Worm (Caenorhabditis elegans) whole organism, L2 larva: ENCODE data around the gene esyt-2.

Experiments used
- C34F6.9 ChIP-seq: fragments of 150-350 bp; optimal IDR thresholded peaks from 2 replicates; lab custom pipeline; 2014; ENCODE audit warnings: missing biosample characterization, missing genetic modification characterization
- F13H6.1 ChIP-seq: sonication (generic microtip); optimal IDR thresholded peaks from 2 replicates; lab custom pipeline; 2016; ENCODE audit warnings: missing genetic modification characterization, missing compliant biosample characterization
- R02D3.7 ChIP-seq: fragments of 150-350 bp; optimal IDR thresholded peaks from 2 replicates; lab custom pipeline; 2014; ENCODE audit warnings: missing biosample characterization, missing genetic modification characterization
- Y55F3AM.14 ChIP-seq: fragments of 200-800 bp; sonication (Bioruptor generic); optimal IDR thresholded peaks from 2 replicates; lab custom pipeline; 2018; ENCODE audit warnings: mild to moderate bottlenecking, missing genetic modification characterization, missing compliant biosample characterization
- aly-2 ChIP-seq: fragments of 150-350 bp; optimal IDR thresholded peaks from 2 replicates; lab custom pipeline; 2014; ENCODE audit warnings: missing biosample characterization, missing genetic modification characterization
- ceh-16 ChIP-seq: fragments of 150-350 bp; optimal IDR thresholded peaks from 2 replicates; lab custom pipeline; 2014; ENCODE audit warnings: missing biosample characterization, missing genetic modification characterization
- ceh-82 ChIP-seq: fragments of 150-350 bp; optimal IDR thresholded peaks from 2 replicates; lab custom pipeline; 2014; ENCODE audit warnings: missing biosample characterization, missing genetic modification characterization
- crh-2 ChIP-seq: sonication (generic microtip); optimal IDR thresholded peaks from 2 replicates; lab custom pipeline; 2017; ENCODE audit warnings: missing biosample characterization, missing genetic modification characterization
- dmd-4 ChIP-seq: sonication (generic microtip); optimal IDR thresholded peaks from 2 replicates; lab custom pipeline; 2017; ENCODE audit warnings: missing biosample characterization, missing genetic modification characterization
- elt-1 ChIP-seq: fragments of 150-350 bp; optimal IDR thresholded peaks from 2 replicates; lab custom pipeline; 2014; ENCODE audit warnings: missing biosample characterization, missing genetic modification characterization
- elt-3 ChIP-seq: sonication (generic microtip); optimal IDR thresholded peaks from 2 replicates; lab custom pipeline; 2017; ENCODE audit warnings: missing biosample characterization, missing genetic modification characterization
- fos-1 ChIP-seq: fragments of 150-350 bp; optimal IDR thresholded peaks from 2 replicates; lab custom pipeline; 2014; ENCODE audit warnings: missing biosample characterization, missing genetic modification characterization
- gmeb-1 ChIP-seq: fragments of 150-350 bp; optimal IDR thresholded peaks from 2 replicates; lab custom pipeline; 2014; ENCODE audit warnings: missing biosample characterization, missing genetic modification characterization
- lin-13 ChIP-seq: fragments of 150-350 bp; optimal IDR thresholded peaks from 2 replicates; lab custom pipeline; 2014; ENCODE audit warnings: missing biosample characterization, missing genetic modification reagents, missing genetic modification characterization
- lsy-2 ChIP-seq, 2 experiments: fragments of 150-350 bp in 1 of 2; sonication (generic microtip) in 1 of 2; optimal IDR thresholded peaks; 2 replicates each; lab custom pipeline; 2014 to 2017; ENCODE audit warnings: missing biosample characterization in 2 of 2, missing genetic modification characterization in 2 of 2
- mab-5 ChIP-seq: fragments of 150-350 bp; optimal IDR thresholded peaks from 2 replicates; lab custom pipeline; 2014; ENCODE audit warnings: missing biosample characterization, missing genetic modification characterization
- mbf-1 ChIP-seq: sonication (generic microtip); optimal IDR thresholded peaks from 2 replicates; lab custom pipeline; 2017; ENCODE audit warnings: missing biosample characterization, missing genetic modification characterization
- mdl-1 ChIP-seq, 2 experiments: fragments of 150-350 bp in 1 of 2; sonication (generic microtip) in 1 of 2; optimal IDR thresholded peaks; 2 replicates each; lab custom pipeline; 2017; ENCODE audit warnings: missing biosample characterization in 2 of 2, missing genetic modification characterization in 2 of 2
- nhr-11 ChIP-seq: fragments of 150-350 bp; optimal IDR thresholded peaks from 2 replicates; lab custom pipeline; 2014; ENCODE audit warnings: missing biosample characterization, missing genetic modification characterization
- nhr-23 ChIP-seq: fragments of 150-350 bp; optimal IDR thresholded peaks from 2 replicates; lab custom pipeline; 2014; ENCODE audit warnings: missing biosample characterization, missing genetic modification reagents, missing genetic modification characterization
- nhr-237 ChIP-seq: fragments of 150-350 bp; optimal IDR thresholded peaks from 2 replicates; lab custom pipeline; 2014; ENCODE audit warnings: missing biosample characterization, missing genetic modification characterization
- nhr-6 ChIP-seq: fragments of 150-350 bp; optimal IDR thresholded peaks from 2 replicates; lab custom pipeline; 2014; ENCODE audit warnings: missing biosample characterization, missing genetic modification characterization
- nhr-77 ChIP-seq: fragments of 150-350 bp; optimal IDR thresholded peaks from 2 replicates; lab custom pipeline; 2014; ENCODE audit warnings: missing biosample characterization, missing genetic modification characterization
- sma-3 ChIP-seq: sonication (generic microtip); optimal IDR thresholded peaks from 2 replicates; lab custom pipeline; 2016; ENCODE audit warnings: missing genetic modification reagents, missing genetic modification characterization, missing compliant biosample characterization
- sma-9 ChIP-seq, 2 experiments: fragments of 150-350 bp in 1 of 2; sonication (generic microtip) in 1 of 2; optimal IDR thresholded peaks; 2 replicates each; lab custom pipeline; 2014 to 2016; ENCODE audit warnings: missing genetic modification characterization in 2 of 2, mild to moderate bottlenecking in 1 of 2, missing biosample characterization in 1 of 2, missing compliant biosample characterization in 1 of 2, missing genetic modification reagents in 1 of 2, moderate library complexity in 1 of 2
- snpc-4 ChIP-seq: fragments of 150-350 bp; optimal IDR thresholded peaks from 2 replicates; lab custom pipeline; 2014; ENCODE audit warnings: missing biosample characterization, missing genetic modification characterization
- unc-39 ChIP-seq: fragments of 150-350 bp; optimal IDR thresholded peaks from 2 replicates; lab custom pipeline; 2014; ENCODE audit warnings: missing biosample characterization, missing genetic modification characterization
- unc-55 ChIP-seq: fragments of 150-350 bp; sonication (generic microtip); optimal IDR thresholded peaks from 3 replicates; lab custom pipeline; 2014; ENCODE audit warnings: missing biosample characterization, missing genetic modification reagents, missing genetic modification characterization
- ztf-1 ChIP-seq: fragments of 200-800 bp; sonication (Bioruptor generic); conservative IDR thresholded peaks from 2 replicates; pipeline ENCODE4 v1.3.6; 2022; ENCODE audit warnings: missing genetic modification characterization, missing compliant biosample characterization

The esyt-2 gene

DNA sequence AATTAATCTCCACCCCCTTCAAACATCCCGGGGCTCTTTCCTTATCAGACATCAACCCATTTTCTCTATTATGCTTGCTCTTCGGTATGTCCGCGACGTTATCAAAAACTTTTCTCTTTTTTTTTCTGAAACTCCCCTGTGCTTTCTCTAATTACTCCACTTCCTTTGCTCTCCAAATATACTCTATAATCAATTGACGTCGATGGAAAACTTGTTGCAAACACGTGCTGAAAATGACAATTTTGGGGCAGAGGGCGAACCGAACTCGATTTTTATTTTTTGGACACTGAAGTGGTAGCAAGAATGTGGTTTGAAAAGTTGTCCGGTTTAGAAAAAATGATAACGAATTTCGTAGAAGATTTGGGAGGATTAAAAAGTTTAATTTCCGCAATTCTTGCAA lies 51.7 kb downstream of the esyt-2 start:
- TF ChIP-seq nhr-77 (no peak), aly-2 (tag; lab: Kevin White, UChicago) (no peak), ceh-16 (tag; lab: Kevin White, UChicago) (no peak), nhr-6 (no peak), crh-2 (peak; percentile 44), sma-9 (GFP tag; optimal IDR thresholded peaks at IDR 0.05; lab: Kevin White, UChicago) (peak; percentile 83), sma-9 (tag; optimal IDR thresholded peaks at IDR 0.05; lab: Kevin White, UChicago) (no peak), nhr-237 (no peak), unc-55 (GFP tag; lab: Kevin White, UChicago) (no peak), gmeb-1 (tag; lab: Kevin White, UChicago) (peak; percentile 6), mdl-1 (tag; optimal IDR thresholded peaks at IDR 0.05; lab: Kevin White, UChicago) (peak in 1 of 2 experiments; percentile 8), F13H6.1 (tag; lab: Kevin White, UChicago) (peak; percentile 13), fos-1 (tag; lab: Kevin White, UChicago) (peak; percentile 76)

ce11 chrIII:6178586-6178985 lies 52.2 kb downstream of the esyt-2 start, which contains the start of gene F42A10.7:
Gene F42A10.7, minus strand, starts transcription at chrIII:6178686.
- TF ChIP-seq Y55F3AM.14 (GFP tag; lab: Kevin White, UChicago) (no peak), unc-39 (no peak), nhr-23 (no peak), nhr-11 (tag; lab: Kevin White, UChicago) (no peak), R02D3.7 (tag; lab: Kevin White, UChicago) (no peak)

DNA sequence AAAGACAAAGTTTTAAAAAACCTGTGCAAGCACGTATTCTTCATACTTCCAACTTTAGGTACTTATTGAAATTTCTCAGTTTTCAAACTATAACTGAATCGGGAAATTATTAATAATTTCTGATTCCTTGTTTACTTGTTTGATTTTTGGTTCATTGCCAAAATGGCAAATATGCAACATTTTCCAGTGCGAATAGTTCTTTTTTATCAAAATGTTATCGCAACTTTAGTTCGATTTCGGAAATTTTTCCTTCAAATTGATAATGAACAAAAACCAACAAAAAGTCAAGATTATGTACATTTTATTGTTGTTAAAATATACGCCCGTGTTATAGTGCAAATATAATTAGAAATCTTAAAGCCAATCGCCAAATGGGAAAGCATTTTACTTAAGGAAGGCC lies 53.1 kb downstream of the esyt-2 start:
- TF ChIP-seq sma-3 (GFP tag; lab: Kevin White, UChicago): no peak
- peak; percentile 45 for TF ChIP-seq fos-1 (tag; lab: Kevin White, UChicago)

- no peak for TF ChIP-seq snpc-4 (tag; lab: Kevin White, UChicago)
- peak; percentile 23 for TF ChIP-seq fos-1 (tag; lab: Kevin White, UChicago)
- TF ChIP-seq elt-3 (tag; lab: Kevin White, UChicago): no peak
These were observed 54.0 kb downstream of the esyt-2 start, which contains the start of gene F42A10.6 for ce11 chrIII:6176761-6177160. Gene F42A10.6, minus strand, starts transcription at chrIII:6176861.

DNA sequence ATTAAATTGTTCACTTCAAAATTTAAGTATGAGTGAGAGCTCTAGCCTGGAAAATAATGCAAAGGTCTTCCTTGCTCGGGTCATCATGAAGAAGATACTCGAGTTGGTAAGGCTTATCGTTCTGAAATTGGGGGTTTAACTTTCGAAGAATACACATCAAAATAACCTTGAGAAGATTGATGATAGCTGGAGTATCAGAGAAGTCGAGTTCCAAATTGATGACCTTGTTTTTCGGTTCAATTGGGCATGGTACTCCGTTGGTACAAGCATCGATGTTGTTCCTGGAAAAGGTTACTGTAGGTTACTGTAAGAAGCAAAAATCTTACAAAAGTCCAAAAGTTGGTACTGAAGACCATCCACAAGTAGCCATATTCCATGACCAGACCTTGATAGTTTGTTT lies 54.6 kb downstream of the esyt-2 start:
- no peak for TF ChIP-seq elt-1 (tag; lab: Kevin White, UChicago)
- TF ChIP-seq ceh-82 (tag; lab: Kevin White, UChicago): no peak
- no peak for TF ChIP-seq lin-13 (GFP tag; lab: Kevin White, UChicago)
- no peak for TF ChIP-seq unc-55 (GFP tag; lab: Kevin White, UChicago)
- TF ChIP-seq R02D3.7 (tag; lab: Kevin White, UChicago): no peak
- no peak for TF ChIP-seq lsy-2 (tag; optimal IDR thresholded peaks at IDR 0.05; lab: Kevin White, UChicago)
- no peak for TF ChIP-seq aly-2 (tag; lab: Kevin White, UChicago)
- no peak for TF ChIP-seq C34F6.9
- TF ChIP-seq ceh-16 (tag; lab: Kevin White, UChicago): no peak
- TF ChIP-seq mbf-1 (tag; lab: Kevin White, UChicago): no peak
- no peak for TF ChIP-seq mab-5 (tag; lab: Kevin White, UChicago)
- no peak for TF ChIP-seq ztf-1 (GFP tag; lab: Robert Waterston, UW)
- no peak for TF ChIP-seq sma-9 (GFP tag; optimal IDR thresholded peaks at IDR 0.05; lab: Kevin White, UChicago)
- no peak for TF ChIP-seq sma-9 (tag; optimal IDR thresholded peaks at IDR 0.05; lab: Kevin White, UChicago)
- no peak for TF ChIP-seq dmd-4
